Worm (Caenorhabditis elegans): Measurements from ENCODE around the gene F07C4.10.

- no peak for TF ChIP-seq alr-1 (tag; optimal IDR thresholded peaks at IDR 0.05; ENCODE audit: borderline replicate concordance)
- no peak for TF ChIP-seq F16B12.6 (tag; optimal IDR thresholded peaks at IDR 0.05)
- no peak for TF ChIP-seq swsn-7 (tag; optimal IDR thresholded peaks at IDR 0.05)
- TF ChIP-seq nhr-76 (tag; optimal IDR thresholded peaks at IDR 0.05): no peak
- no peak for TF ChIP-seq isw-1 (GFP tag; IDR thresholded peaks at IDR 0.05)
Measured at ce11 chrV:7604858-7605257, 34.8 kb downstream of the F07C4.10 start, which contains the start of gene clec-213.
